Fruit fly (Drosophila melanogaster): ENCODE measurements around the gene TTLL15.

DNA sequence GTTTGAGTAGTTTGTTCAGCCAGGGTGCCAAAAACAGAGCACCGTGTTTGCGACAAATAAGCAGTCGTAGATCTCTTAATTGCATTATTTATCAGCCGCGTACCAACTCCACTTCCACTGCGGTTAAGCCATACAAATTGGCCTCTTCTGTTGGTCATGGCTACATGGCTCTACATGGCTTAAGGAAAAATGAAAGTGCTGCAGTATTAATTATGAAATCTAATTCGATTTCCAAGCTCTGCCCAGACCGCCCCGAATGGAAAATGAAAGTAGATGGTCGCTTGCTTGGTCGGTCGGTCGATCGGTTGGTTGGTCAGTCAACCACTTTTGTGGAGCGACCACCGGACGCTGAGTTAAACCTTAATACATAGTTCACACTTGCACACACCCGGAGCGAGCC lies 21.8 kb downstream of the TTLL15 start:
- no peak for TF ChIP-seq Mnt (GFP tag; optimal IDR thresholded peaks at IDR 0.05)
- TF ChIP-seq cic (GFP tag; optimal IDR thresholded peaks at IDR 0.05): no peak
- no peak for TF ChIP-seq kay (GFP tag; ENCODE audit: borderline replicate concordance)
- no peak for TF ChIP-seq toe (GFP tag; optimal IDR thresholded peaks at IDR 0.05)
- no peak for TF ChIP-seq Hr96 (GFP tag; optimal IDR thresholded peaks at IDR 0.05)
- TF ChIP-seq CG33017 (tag; optimal IDR thresholded peaks at IDR 0.05): no peak
- no peak for TF ChIP-seq ovo (GFP tag; optimal IDR thresholded peaks at IDR 0.05)
- no peak for TF ChIP-seq cnc (optimal IDR thresholded peaks at IDR 0.05)
- no peak for TF ChIP-seq CG14711 (tag; optimal IDR thresholded peaks at IDR 0.05)
- no peak for TF ChIP-seq tj (GFP tag; optimal IDR thresholded peaks at IDR 0.05)
- no peak for TF ChIP-seq Crg-1 (GFP tag; optimal IDR thresholded peaks at IDR 0.05)
- no peak for TF ChIP-seq CG1620 (GFP tag; optimal IDR thresholded peaks at IDR 0.05)
- TF ChIP-seq Clk (GFP tag; optimal IDR thresholded peaks at IDR 0.05): no peak
- no peak for TF ChIP-seq CG5204 (GFP tag; optimal IDR thresholded peaks at IDR 0.05)

Measured in whole organism, adult.